Worm (Caenorhabditis elegans) whole organism, L4 larva: Measurements from ENCODE around the gene clec-185.

Experiments
- D1046.2 ChIP-seq: fragments of 200-800 bp; sonication (Bioruptor generic); IDR thresholded peaks from 2 replicates; pipeline ENCODE4 v1.3.6; 2022; ENCODE audit warnings: missing genetic modification characterization, missing compliant biosample characterization
- T26A8.4 ChIP-seq: fragments of 200-800 bp; sonication (Bioruptor generic); IDR thresholded peaks from 2 replicates; pipeline ENCODE4 v1.3.6; 2022; ENCODE audit warnings: missing genetic modification characterization, missing compliant biosample characterization
- Y105C5A.15 ChIP-seq: fragments of 200-800 bp; sonication (Bioruptor generic); IDR thresholded peaks from 2 replicates; pipeline ENCODE4 v1.3.6; 2022; ENCODE audit warnings: missing genetic modification characterization, missing compliant biosample characterization
- Y5F2A.4 ChIP-seq: fragments of 200-800 bp; sonication (Bioruptor generic); optimal IDR thresholded peaks from 2 replicates; lab custom pipeline; 2018; ENCODE audit warnings: mild to moderate bottlenecking, missing genetic modification characterization, missing compliant biosample characterization
- aha-1 ChIP-seq: fragments of 150-350 bp; peaks from one replicate; lab custom pipeline; 2014; ENCODE audit warnings: missing biosample characterization, missing genetic modification characterization
- aly-2 ChIP-seq: sonication (generic microtip); optimal IDR thresholded peaks from 2 replicates; lab custom pipeline; 2018; ENCODE audit warnings: missing biosample characterization, missing genetic modification characterization
- ceh-62 ChIP-seq: sonication (generic microtip); optimal IDR thresholded peaks from 2 replicates; lab custom pipeline; 2017; ENCODE audit warnings: missing biosample characterization, missing genetic modification characterization
- ces-1 ChIP-seq: fragments of 150-350 bp; sonication (generic microtip); optimal IDR thresholded peaks from 4 replicates; lab custom pipeline; 2014; ENCODE audit warnings: missing biosample characterization, missing genetic modification reagents, missing genetic modification characterization
- ctbp-1 ChIP-seq: fragments of 200-800 bp; sonication (Bioruptor generic); IDR thresholded peaks from 2 replicates; pipeline ENCODE4 v1.3.6; 2022; ENCODE audit warnings: missing genetic modification reagents, missing genetic modification characterization, missing compliant biosample characterization
- daf-12 ChIP-seq: fragments of 150-350 bp; optimal IDR thresholded peaks from 2 replicates; lab custom pipeline; 2014; ENCODE audit warnings: missing biosample characterization, missing genetic modification reagents, missing genetic modification characterization
- daf-19 ChIP-seq: fragments of 200-800 bp; sonication (Bioruptor generic); conservative IDR thresholded peaks from 2 replicates; pipeline ENCODE4 v1.3.6; 2022; ENCODE audit warnings: missing genetic modification characterization, missing compliant biosample characterization
- daf-8 ChIP-seq: fragments of 200-800 bp; sonication (Bioruptor generic); IDR thresholded peaks from 2 replicates; pipeline ENCODE4 v1.3.6; 2022; ENCODE audit warnings: missing genetic modification characterization, missing compliant biosample characterization
- dmd-8 ChIP-seq: fragments of 200-800 bp; sonication (Bioruptor generic); IDR thresholded peaks from 2 replicates; pipeline ENCODE4 v1.3.6; 2022; ENCODE audit warnings: missing genetic modification characterization, missing compliant biosample characterization
- dmd-9 ChIP-seq: fragments of 200-800 bp; sonication (Bioruptor generic); IDR thresholded peaks from 2 replicates; pipeline ENCODE4 v1.3.6; 2022; ENCODE audit warnings: missing genetic modification reagents, missing genetic modification characterization, missing compliant biosample characterization
- dpl-1 ChIP-seq: fragments of 150-350 bp; optimal IDR thresholded peaks from 2 replicates; lab custom pipeline; 2014; ENCODE audit warnings: missing biosample characterization, missing genetic modification reagents, missing genetic modification characterization
- egl-43 ChIP-seq: fragments of 200-800 bp; sonication (Bioruptor generic); IDR thresholded peaks from 2 replicates; pipeline ENCODE4 v1.3.6; 2022; ENCODE audit warnings: missing genetic modification reagents, missing genetic modification characterization, missing compliant biosample characterization
- fos-1 ChIP-seq: fragments of 150-350 bp; optimal IDR thresholded peaks from 2 replicates; lab custom pipeline; 2014; ENCODE audit warnings: missing biosample characterization, missing genetic modification characterization
- hif-1 ChIP-seq, 2 experiments: sonication (generic microtip); optimal IDR thresholded peaks; 2 replicates each; lab custom pipeline; 2016 to 2017; ENCODE audit warnings: missing compliant biosample characterization in 2 of 2, missing genetic modification characterization in 2 of 2, missing genetic modification reagents in 2 of 2, missing genotype in 2 of 2, mild to moderate bottlenecking in 1 of 2
- hlh-11 ChIP-seq: fragments of 200-800 bp; sonication (Bioruptor generic); optimal IDR thresholded peaks from 2 replicates; lab custom pipeline; 2018; ENCODE audit warnings: mild to moderate bottlenecking, missing genetic modification characterization, missing compliant biosample characterization
- hmg-1.1 ChIP-seq: fragments of 200-800 bp; sonication (Bioruptor generic); IDR thresholded peaks from 2 replicates; pipeline ENCODE4 v1.3.6; 2022; ENCODE audit warnings: missing genetic modification reagents, missing genetic modification characterization, missing compliant biosample characterization
- jun-1 ChIP-seq: fragments of 150-350 bp; optimal IDR thresholded peaks from 2 replicates; lab custom pipeline; 2014; ENCODE audit warnings: missing biosample characterization, missing genetic modification reagents, missing genetic modification characterization
- lin-15B ChIP-seq: fragments of 150-350 bp; sonication (generic microtip); optimal IDR thresholded peaks from 3 replicates; lab custom pipeline; 2014; ENCODE audit warnings: missing biosample characterization, missing genetic modification characterization
- lin-29 ChIP-seq: fragments of 200-800 bp; sonication (Bioruptor generic); IDR thresholded peaks from 2 replicates; pipeline ENCODE4 v1.3.6; 2022; ENCODE audit warnings: missing genetic modification reagents, missing genetic modification characterization, missing compliant biosample characterization
- lin-38 ChIP-seq: fragments of 200-800 bp; sonication (Bioruptor generic); IDR thresholded peaks from 2 replicates; pipeline ENCODE4 v1.3.6; 2022; ENCODE audit warnings: missing genetic modification reagents, missing genetic modification characterization, missing compliant biosample characterization
- lsy-2 ChIP-seq, 2 experiments: fragments of 150-350 bp in 1 of 2; sonication (generic microtip) in 1 of 2; optimal IDR thresholded peaks; 2 replicates each; lab custom pipeline; 2014 to 2017; ENCODE audit warnings: missing biosample characterization in 2 of 2, missing genetic modification characterization in 2 of 2
- madf-5 ChIP-seq, 2 experiments: fragments of 200-800 bp; sonication (Bioruptor generic); IDR thresholded peaks; 2 replicates each; pipeline ENCODE4 v1.3.6; 2022; ENCODE audit warnings: missing compliant biosample characterization in 2 of 2, missing genetic modification characterization in 2 of 2
- madf-9 ChIP-seq: fragments of 200-800 bp; sonication (Bioruptor generic); conservative IDR thresholded peaks from 2 replicates; pipeline ENCODE4 v1.3.6; 2022; ENCODE audit warnings: missing genetic modification reagents, missing genetic modification characterization, missing compliant biosample characterization
- mep-1 ChIP-seq: fragments of 150-350 bp; sonication (generic microtip); optimal IDR thresholded peaks from 3 replicates; lab custom pipeline; 2014; ENCODE audit warnings: missing biosample characterization, missing genetic modification characterization
- mxl-3 ChIP-seq: fragments of 200-800 bp; sonication (Bioruptor generic); optimal IDR thresholded peaks from 2 replicates; lab custom pipeline; 2018; ENCODE audit warnings: mild to moderate bottlenecking, missing genetic modification characterization, missing compliant biosample characterization
- nhr-102 ChIP-seq: sonication (generic microtip); optimal IDR thresholded peaks from 2 replicates; lab custom pipeline; 2016; ENCODE audit warnings: mild to moderate bottlenecking, missing genetic modification characterization, moderate library complexity, missing compliant biosample characterization
- nhr-11 ChIP-seq: fragments of 150-350 bp; optimal IDR thresholded peaks from 2 replicates; lab custom pipeline; 2014; ENCODE audit warnings: missing biosample characterization, missing genetic modification characterization
- nhr-111 ChIP-seq: fragments of 200-800 bp; sonication (Bioruptor generic); optimal IDR thresholded peaks from 2 replicates; lab custom pipeline; 2018; ENCODE audit warnings: mild to moderate bottlenecking, missing genetic modification characterization, missing compliant biosample characterization
- nhr-237 ChIP-seq: sonication (generic microtip); optimal IDR thresholded peaks from 2 replicates; lab custom pipeline; 2017; ENCODE audit warnings: missing biosample characterization, missing genetic modification characterization
- nhr-41 ChIP-seq: fragments of 200-800 bp; sonication (Bioruptor generic); IDR thresholded peaks from 2 replicates; pipeline ENCODE4 v1.3.6; 2022; ENCODE audit warnings: missing genetic modification reagents, missing genetic modification characterization, missing compliant biosample characterization
- nhr-42 ChIP-seq: fragments of 200-800 bp; sonication (Bioruptor generic); IDR thresholded peaks from 2 replicates; pipeline ENCODE4 v1.3.6; 2022; ENCODE audit warnings: missing genetic modification characterization, missing compliant biosample characterization
- nhr-48 ChIP-seq: sonication (generic microtip); optimal IDR thresholded peaks from 2 replicates; lab custom pipeline; 2016; ENCODE audit warnings: mild to moderate bottlenecking, missing genetic modification characterization, missing compliant biosample characterization
- spr-1 ChIP-seq: sonication (generic microtip); optimal IDR thresholded peaks from 2 replicates; lab custom pipeline; 2016; ENCODE audit warnings: mild to moderate bottlenecking, missing genetic modification characterization, missing compliant biosample characterization
- tag-97 ChIP-seq: fragments of 200-800 bp; sonication (Bioruptor generic); IDR thresholded peaks from 2 replicates; pipeline ENCODE4 v1.3.6; 2022; ENCODE audit warnings: missing genetic modification characterization, missing compliant biosample characterization
- tra-1 ChIP-seq: fragments of 200-800 bp; sonication (Bioruptor generic); IDR thresholded peaks from 2 replicates; pipeline ENCODE4 v1.3.6; 2022; ENCODE audit warnings: missing genetic modification reagents, missing genetic modification characterization, missing compliant biosample characterization
- unc-130 ChIP-seq: sonication (generic microtip); optimal IDR thresholded peaks from 2 replicates; lab custom pipeline; 2016; ENCODE audit warnings: missing genetic modification reagents, missing genetic modification characterization, missing compliant biosample characterization
- unc-62 ChIP-seq, 3 experiments: fragments of 150-350 bp in 1 of 3; sonication (generic microtip); optimal IDR thresholded peaks in 2 of 3; peaks in 1 of 3; 1 replicate in 1 of 3; 2 replicates in 2 of 3; lab custom pipeline; 2014 to 2017; ENCODE audit warnings: missing biosample characterization in 3 of 3, missing genetic modification characterization in 3 of 3, missing genetic modification reagents in 3 of 3, missing genotype in 1 of 3
- zag-1 ChIP-seq: fragments of 150-350 bp; optimal IDR thresholded peaks from 2 replicates; lab custom pipeline; 2014; ENCODE audit warnings: missing biosample characterization, missing genetic modification characterization
- zfp-3 ChIP-seq: fragments of 200-800 bp; sonication (Bioruptor generic); conservative IDR thresholded peaks from 2 replicates; pipeline ENCODE4 v1.3.6; 2022; ENCODE audit warnings: missing genetic modification reagents, missing genetic modification characterization, missing compliant biosample characterization
- zip-2 ChIP-seq: fragments of 150-350 bp; optimal IDR thresholded peaks from 2 replicates; lab custom pipeline; 2014; ENCODE audit warnings: missing biosample characterization, missing genetic modification characterization
- ztf-11 ChIP-seq: fragments of 150-350 bp; optimal IDR thresholded peaks from 2 replicates; lab custom pipeline; 2014; ENCODE audit warnings: missing biosample characterization, missing genetic modification characterization

clec-185 gene

DNA sequence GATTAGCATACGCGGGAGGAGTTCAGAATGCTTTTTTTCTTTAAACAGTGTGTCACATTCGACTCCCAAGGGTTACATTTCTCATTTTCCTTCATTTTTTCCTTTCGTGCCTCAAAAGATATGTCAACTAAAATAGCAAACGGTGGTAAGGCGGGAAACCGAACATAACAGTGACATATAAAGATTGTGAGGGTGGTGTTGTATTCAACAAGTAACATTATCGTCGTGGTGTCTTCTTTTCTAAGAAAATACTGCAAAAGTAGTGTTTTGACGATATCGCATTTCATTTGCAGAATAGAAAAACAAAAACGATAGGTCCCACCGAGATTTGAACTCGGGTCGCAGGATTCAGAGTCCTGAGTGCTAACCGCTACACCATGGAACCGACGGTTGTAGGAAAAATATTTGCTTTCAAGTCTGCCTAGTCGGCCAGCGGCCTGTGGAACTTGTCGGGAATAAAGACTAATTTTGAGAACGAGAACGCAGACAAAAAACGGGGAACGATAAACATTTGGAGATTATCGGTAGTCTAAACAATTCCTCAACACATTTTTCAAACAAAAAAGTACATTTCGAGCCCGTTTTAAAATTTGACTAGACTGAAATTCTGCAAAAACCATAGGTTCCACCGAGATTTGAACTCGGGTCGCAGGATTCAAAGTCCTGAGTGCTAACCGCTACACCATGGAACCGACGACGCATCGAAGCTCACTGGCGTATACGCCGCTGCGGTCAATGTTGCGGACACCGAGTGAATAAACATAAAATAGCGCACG is 21.6 kb upstream of the clec-185 start (continued):
- TF ChIP-seq dmd-9 (GFP tag; lab: Robert Waterston, UW) = 0 out of 2 replicates have a peak, but pooled peaks have one; percentile 10
- no peak for TF ChIP-seq hif-1 (tag; optimal IDR thresholded peaks at IDR 0.05; lab: Kevin White, UChicago)
- peak; percentile 62; the same call in 1 of the 2 replicates for TF ChIP-seq nhr-41 (GFP tag; lab: Robert Waterston, UW)
- no peak for TF ChIP-seq lin-29 (GFP tag; lab: Robert Waterston, UW)
- no peak for TF ChIP-seq lin-15B (tag; lab: Kevin White, UChicago)
- TF ChIP-seq mxl-3 (GFP tag; lab: Kevin White, UChicago) = no peak
- peak; percentile 50 for TF ChIP-seq spr-1 (tag; lab: Kevin White, UChicago)
- TF ChIP-seq tag-97 (GFP tag; lab: Robert Waterston, UW) = no peak
- TF ChIP-seq ceh-62 = no peak
- TF ChIP-seq nhr-102 (tag; lab: Kevin White, UChicago) = no peak
- TF ChIP-seq ztf-11 (tag; lab: Kevin White, UChicago) = no peak
- TF ChIP-seq aly-2 (tag; lab: Kevin White, UChicago) = no peak
- no peak for TF ChIP-seq zfp-3 (GFP tag; lab: Robert Waterston, UW)
- TF ChIP-seq nhr-11 (tag; lab: Kevin White, UChicago) = no peak
- TF ChIP-seq mep-1 (tag; lab: Kevin White, UChicago) = peak; percentile 21
- peak; percentile 19 for TF ChIP-seq hlh-11 (tag; lab: Kevin White, UChicago)
- peak; percentile 20 for TF ChIP-seq aha-1
- TF ChIP-seq madf-5 (GFP tag; IDR thresholded peaks at IDR 0.05; lab: Robert Waterston, UW) = no peak
- TF ChIP-seq lsy-2 (tag; optimal IDR thresholded peaks at IDR 0.05; lab: Kevin White, UChicago) = no peak
- TF ChIP-seq dpl-1 (GFP tag; lab: Kevin White, UChicago) = no peak
- peak; percentile 55 for TF ChIP-seq hmg-1.1
- TF ChIP-seq unc-62 (GFP tag; optimal IDR thresholded peaks at IDR 0.05 in 1 of 2; lab: Kevin White, UChicago) = peak in 1 of 2 experiments; percentile 91
- no peak for TF ChIP-seq unc-62 (tag; optimal IDR thresholded peaks at IDR 0.05; lab: Kevin White, UChicago)
- TF ChIP-seq ces-1 = no peak
- TF ChIP-seq ctbp-1 = no peak
- no peak for TF ChIP-seq Y5F2A.4 (GFP tag; lab: Kevin White, UChicago)
- TF ChIP-seq, all 104 proteins: peak for 32

ce11 chrIV:12417536-12418195 is 20.8 kb upstream of the clec-185 start, which contains the start of gene F08G5.3:
Gene F08G5.3, minus strand, starts transcription at chrIV:12417586.
- TF ChIP-seq T26A8.4 (peak; percentile 67), Y5F2A.4 (GFP tag; lab: Kevin White, UChicago) (peak; percentile 25), mxl-3 (GFP tag; lab: Kevin White, UChicago) (no peak), daf-12 (tag; lab: Kevin White, UChicago) (no peak), ces-1 (no peak), ztf-11 (tag; lab: Kevin White, UChicago) (no peak), hif-1 (tag; optimal IDR thresholded peaks at IDR 0.05; lab: Kevin White, UChicago) (peak in 1 of 2 experiments; percentile 33), Y105C5A.15 (GFP tag; lab: Robert Waterston, UW) (peak; percentile 85; the same call in 1 of the 2 replicates), zag-1 (tag; lab: Kevin White, UChicago) (no peak), jun-1 (tag; lab: Kevin White, UChicago) (no peak), zfp-3 (GFP tag; lab: Robert Waterston, UW) (peak; percentile 81), egl-43 (GFP tag; lab: Robert Waterston, UW) (peak; percentile 91), zip-2 (no peak), daf-8 (no peak), tra-1 (GFP tag; lab: Robert Waterston, UW) (peak; percentile 78), lin-38 (GFP tag; lab: Robert Waterston, UW) (peak; percentile 82), nhr-111 (GFP tag; lab: Kevin White, UChicago) (peak; percentile 69), nhr-41 (GFP tag; lab: Robert Waterston, UW) (peak; percentile 45; the same call in 1 of the 2 replicates), dmd-8 (peak; percentile 82), nhr-48 (tag; lab: Kevin White, UChicago) (peak; percentile 23), D1046.2 (peak; percentile 82; the same call in 1 of the 2 replicates), daf-19 (GFP tag; lab: Robert Waterston, UW) (no peak), madf-9 (GFP tag; lab: Robert Waterston, UW) (no peak), fos-1 (tag; lab: Kevin White, UChicago) (no peak), nhr-237 (tag; lab: Kevin White, UChicago) (no peak), ceh-62 (no peak), aly-2 (tag; lab: Kevin White, UChicago) (no peak), nhr-42 (GFP tag; lab: Robert Waterston, UW) (no peak), unc-130 (GFP tag; lab: Kevin White, UChicago) (peak; percentile 68)
